Fruit fly (Drosophila melanogaster): ENCODE data around the gene CG32119.
A peak's percentile ranks its signal among the peaks of the same experiment; 100 is the strongest.

CG32119 gene

dm6 chr3L:13295675-13296074 lies 47.2 kb upstream of the CG32119 start (continued):
- TF ChIP-seq CG15601 (tag; optimal IDR thresholded peaks at IDR 0.05) (peak; percentile 1), kay (GFP tag; optimal IDR thresholded peaks at IDR 0.05) (no peak), CG17361 (GFP tag; IDR thresholded peaks at IDR 0.05) (0 out of 3 replicates have a peak, but pooled peaks have one; percentile 19), CG15479 (GFP tag; optimal IDR thresholded peaks at IDR 0.05) (no peak), CG11504 (tag; optimal IDR thresholded peaks at IDR 0.05) (peak; percentile 7), Xrp1 (GFP tag; IDR thresholded peaks at IDR 0.05) (peak; percentile 61), CG2712 (tag; optimal IDR thresholded peaks at IDR 0.05) (peak; percentile 30), chif (GFP tag; optimal IDR thresholded peaks at IDR 0.05) (peak in 1 of 2 experiments; percentile 39), lab (GFP tag; optimal IDR thresholded peaks at IDR 0.05) (no peak), CG7839 (tag; optimal IDR thresholded peaks at IDR 0.05) (peak; percentile 25), aop (GFP tag; IDR thresholded peaks at IDR 0.05) (no peak)

- TF ChIP-seq CG8944 (GFP tag; optimal IDR thresholded peaks at IDR 0.05), result no peak
- TF ChIP-seq bsh (GFP tag; optimal IDR thresholded peaks at IDR 0.05), result peak in 1 of 2 experiments; percentile 41
These were observed 39.7 kb upstream of the CG32119 start for dm6 chr3L:13288161-13288560.

dm6 chr3L:13286640-13287039 lies 38.1 kb upstream of the CG32119 start:
- TF ChIP-seq sqz (GFP tag; optimal IDR thresholded peaks at IDR 0.05), result peak; percentile 51
- 0 out of 2 replicates have a peak, but pooled peaks have one; percentile 17 for TF ChIP-seq crol (GFP tag; IDR thresholded peaks at IDR 0.05)
- TF ChIP-seq CG13894 (tag; optimal IDR thresholded peaks at IDR 0.05), result peak; percentile 57
- TF ChIP-seq CG17328 (GFP tag; IDR thresholded peaks at IDR 0.05), result no peak

dm6 chr3L:13284308-13284707 lies 35.8 kb upstream of the CG32119 start:
- TF ChIP-seq cg (GFP tag; optimal IDR thresholded peaks at IDR 0.05) (no peak), gsb-n (tag; optimal IDR thresholded peaks at IDR 0.05) (peak; percentile 75), Pdp1 (GFP tag; optimal IDR thresholded peaks at IDR 0.05) (peak in 1 of 2 experiments; percentile 88)

- TF ChIP-seq pita (GFP tag; optimal IDR thresholded peaks at IDR 0.05) (no peak), Dip3 (GFP tag; optimal IDR thresholded peaks at IDR 0.05) (no peak), dimm (GFP tag; IDR thresholded peaks at IDR 0.05) (no peak), CG9797 (GFP tag; optimal IDR thresholded peaks at IDR 0.05) (no peak), nau (GFP tag; optimal IDR thresholded peaks at IDR 0.05) (no peak), CG2889 (GFP tag; IDR thresholded peaks at IDR 0.05) (no peak), bbx (GFP tag; IDR thresholded peaks at IDR 0.05; ENCODE audit: partially characterized antibody) (no peak), Mad (GFP tag; optimal IDR thresholded peaks at IDR 0.05) (no peak), NK7.1 (GFP tag; optimal IDR thresholded peaks at IDR 0.05) (no peak), z (GFP tag; IDR thresholded peaks at IDR 0.05) (no peak)
These were observed 33.5 kb upstream of the CG32119 start for dm6 chr3L:13282039-13282438.

dm6 chr3L:13271282-13271681 lies 22.8 kb upstream of the CG32119 start:
- TF ChIP-seq abd-A (tag; optimal IDR thresholded peaks at IDR 0.05), result peak; percentile 22
- peak; percentile 87 for TF ChIP-seq CTCF (GFP tag; optimal IDR thresholded peaks at IDR 0.05)
- 0 out of 2 replicates have a peak, but pooled peaks have one; percentile 14 for TF ChIP-seq inv (GFP tag; IDR thresholded peaks at IDR 0.05; ENCODE audit: partially characterized antibody)
- no peak for TF ChIP-seq C15 (GFP tag; IDR thresholded peaks at IDR 0.05)
- TF ChIP-seq zen (tag; optimal IDR thresholded peaks at IDR 0.05), result no peak
- TF ChIP-seq CG11456 (GFP tag; IDR thresholded peaks at IDR 0.05), result 0 out of 3 replicates have a peak, but pooled peaks have one; percentile 44
- TF ChIP-seq CG32532 (GFP tag; IDR thresholded peaks at IDR 0.05), result 0 out of 2 replicates have a peak, but pooled peaks have one; percentile 9

All from whole organism, embryonic.